Worm (Caenorhabditis elegans) whole organism, L4/young adult: ENCODE results near the gene nhl-1.

Experiments
- W03F9.2 ChIP-seq: fragments of 150-350 bp; optimal IDR thresholded peaks from 2 replicates; lab custom pipeline; 2014; ENCODE audit warnings: missing biosample characterization, missing genetic modification characterization
- dao-5 ChIP-seq: sonication (generic microtip); optimal IDR thresholded peaks from 2 replicates; lab custom pipeline; 2016; ENCODE audit warnings: missing genotype, missing genetic modification characterization, moderate library complexity, missing compliant biosample characterization
- him-1 ChIP-seq: sonication (generic microtip); optimal IDR thresholded peaks from 2 replicates; lab custom pipeline; 2016; ENCODE audit warnings: missing genotype, missing genetic modification reagents, missing genetic modification characterization, missing compliant biosample characterization

- no peak for TF ChIP-seq dao-5 (tag; lab: Kevin White, UChicago)
- no peak for TF ChIP-seq him-1 (tag; lab: Kevin White, UChicago)
- TF ChIP-seq W03F9.2 (tag; lab: Kevin White, UChicago), result no peak
These were observed 4.6 kb downstream of the nhl-1 start for ce11 chrIII:9149132-9149531.
